Worm (Caenorhabditis elegans): ENCODE results near the gene R06F6.8.

DNA sequence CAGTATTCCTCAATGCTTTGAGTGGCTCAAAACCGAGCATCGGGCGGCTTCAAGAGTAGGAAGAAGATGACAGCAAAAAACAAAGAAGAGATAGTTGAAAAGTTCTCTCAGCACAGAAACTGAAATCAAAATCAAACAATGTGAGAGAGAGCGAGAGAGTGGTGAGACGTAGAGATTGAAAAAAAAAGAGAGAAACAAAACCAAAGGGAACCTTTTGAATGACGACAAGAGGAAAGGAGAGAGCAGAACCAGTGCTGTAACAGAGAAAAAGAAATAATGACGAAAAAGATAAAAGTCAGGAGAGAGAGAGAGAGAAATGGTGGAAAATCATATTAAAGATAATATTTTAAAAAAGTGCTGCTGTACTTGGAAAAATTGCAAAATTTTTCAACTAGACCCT lies 47.4 kb upstream of the R06F6.8 start:
- TF ChIP-seq ceh-31 (tag; optimal IDR thresholded peaks at IDR 0.05) = no peak
- TF ChIP-seq mec-3 (tag; optimal IDR thresholded peaks at IDR 0.05; ENCODE audit: borderline replicate concordance) = no peak
- no peak for TF ChIP-seq hlh-15 (tag; optimal IDR thresholded peaks at IDR 0.05)
- no peak for TF ChIP-seq ceh-34 (tag; optimal IDR thresholded peaks at IDR 0.05)
- TF ChIP-seq K09A11.1 (tag; optimal IDR thresholded peaks at IDR 0.05; ENCODE audit: insufficient read depth) = no peak
- TF ChIP-seq sox-4 (tag; optimal IDR thresholded peaks at IDR 0.05) = no peak
- no peak for TF ChIP-seq tbx-2 (tag; optimal IDR thresholded peaks at IDR 0.05)
- no peak for TF ChIP-seq nfya-1 (tag; optimal IDR thresholded peaks at IDR 0.05)
- TF ChIP-seq fax-1 (tag; optimal IDR thresholded peaks at IDR 0.05) = no peak
- TF ChIP-seq unc-86 (tag; optimal IDR thresholded peaks at IDR 0.05) = no peak
- no peak for TF ChIP-seq Y22D7AL.16 (tag; optimal IDR thresholded peaks at IDR 0.05)
- no peak for TF ChIP-seq elt-2 (tag; optimal IDR thresholded peaks at IDR 0.05)

Measured in whole organism, late embryonic.